Worm (Caenorhabditis elegans) whole organism, early embryonic: ENCODE data around the gene B0395.3.

Experiments used
- B0310.2 ChIP-seq: sonication (generic microtip); optimal IDR thresholded peaks from 2 replicates; lab custom pipeline; 2016; ENCODE audit warnings: mild to moderate bottlenecking, missing genetic modification characterization, missing compliant biosample characterization
- F13C5.2 ChIP-seq: sonication (generic microtip); optimal IDR thresholded peaks from 2 replicates; lab custom pipeline; 2017; ENCODE audit warnings: mild to moderate bottlenecking, missing genetic modification characterization, inconsistent platforms, missing compliant biosample characterization
- aly-1 ChIP-seq: sonication (generic microtip); optimal IDR thresholded peaks from 2 replicates; lab custom pipeline; 2016; ENCODE audit warnings: missing genetic modification characterization, missing compliant biosample characterization
- ama-1 ChIP-seq: fragments of 150-350 bp; optimal IDR thresholded peaks from 2 replicates; lab custom pipeline; 2014
- ceh-13 ChIP-seq: fragments of 200-800 bp; sonication (Bioruptor generic); optimal IDR thresholded peaks from 2 replicates; lab custom pipeline; 2018; ENCODE audit warnings: mild to moderate bottlenecking, missing genetic modification characterization, missing compliant biosample characterization
- ceh-36 ChIP-seq: sonication (generic microtip); optimal IDR thresholded peaks from 2 replicates; lab custom pipeline; 2016; ENCODE audit warnings: missing genetic modification characterization, inconsistent platforms, missing compliant biosample characterization
- ets-7 ChIP-seq: sonication (generic microtip); optimal IDR thresholded peaks from 2 replicates; lab custom pipeline; 2016; ENCODE audit warnings: missing genotype, missing genetic modification characterization, missing compliant biosample characterization
- flt-1 ChIP-seq: fragments of 200-800 bp; sonication (Bioruptor generic); IDR thresholded peaks from 2 replicates; pipeline ENCODE4 v1.3.6; 2022; ENCODE audit warnings: missing genetic modification characterization, missing compliant biosample characterization
- hmbx-1 ChIP-seq: sonication (generic microtip); optimal IDR thresholded peaks from 2 replicates; lab custom pipeline; 2016; ENCODE audit warnings: mild to moderate bottlenecking, missing genetic modification characterization, missing compliant biosample characterization
- hmg-4 ChIP-seq: fragments of 200-800 bp; sonication (Bioruptor generic); optimal IDR thresholded peaks from 2 replicates; lab custom pipeline; 2018; ENCODE audit warnings: mild to moderate bottlenecking, missing genetic modification characterization, missing compliant biosample characterization
- hnd-1 ChIP-seq: sonication (generic microtip); optimal IDR thresholded peaks from 2 replicates; lab custom pipeline; 2016; ENCODE audit warnings: missing genetic modification characterization, missing compliant biosample characterization
- pes-1 ChIP-seq: fragments of 200-800 bp; sonication (Bioruptor generic); IDR thresholded peaks from 2 replicates; pipeline ENCODE4 v1.3.6; 2022; ENCODE audit warnings: missing genetic modification reagents, missing genetic modification characterization, missing compliant biosample characterization
- scrt-1 ChIP-seq: fragments of 200-800 bp; sonication (Bioruptor generic); IDR thresholded peaks from 2 replicates; pipeline ENCODE4 v1.3.6; 2022; ENCODE audit warnings: missing genetic modification characterization, missing compliant biosample characterization
- sea-1 ChIP-seq: fragments of 200-800 bp; sonication (Bioruptor generic); conservative IDR thresholded peaks from 2 replicates; pipeline ENCODE4 v1.3.6; 2022; ENCODE audit warnings: missing genetic modification characterization, missing compliant biosample characterization
- tbx-11 ChIP-seq: fragments of 200-800 bp; sonication (Bioruptor generic); IDR thresholded peaks from 2 replicates; pipeline ENCODE4 v1.3.6; 2022; ENCODE audit warnings: missing genetic modification characterization, missing compliant biosample characterization
- tbx-37 ChIP-seq: fragments of 200-800 bp; sonication (Bioruptor generic); conservative IDR thresholded peaks from 2 replicates; pipeline ENCODE4 v1.3.6; 2022; ENCODE audit warnings: missing genetic modification reagents, missing genetic modification characterization, missing compliant biosample characterization
- tra-4 ChIP-seq: sonication (generic microtip); optimal IDR thresholded peaks from 2 replicates; lab custom pipeline; 2017; ENCODE audit warnings: missing genetic modification characterization, missing compliant biosample characterization

The B0395.3 gene

DNA sequence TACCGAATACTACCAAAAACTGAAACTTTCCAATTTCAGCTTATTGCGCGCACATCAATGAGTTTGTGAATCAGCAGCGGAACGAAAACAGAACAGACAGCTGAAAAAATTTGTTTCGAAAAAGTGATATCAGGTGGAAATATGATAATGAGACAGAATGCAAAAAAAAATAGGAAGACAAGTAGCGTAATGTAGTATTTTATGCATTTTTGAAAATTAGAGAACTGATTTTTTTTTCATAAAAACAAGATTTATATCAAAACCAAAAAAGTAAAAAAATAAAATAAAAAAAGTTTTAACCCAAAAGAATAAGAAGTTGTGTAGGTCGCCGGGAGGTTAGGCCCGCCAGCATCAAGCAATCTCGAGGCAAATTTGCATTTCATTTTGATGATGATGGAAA, 33.5 kb downstream of the B0395.3 start, which contains the start of gene C09G1.4:
Gene C09G1.4 (minus strand): TSS at position 101 of the 400 bp plus-strand sequence.
- no peak for TF ChIP-seq ets-7 (tag; lab: Kevin White, UChicago)
- TF ChIP-seq F13C5.2 (tag; lab: Kevin White, UChicago), result no peak
- TF ChIP-seq hnd-1 (tag; lab: Kevin White, UChicago), result no peak
- no peak for TF ChIP-seq tra-4 (tag; lab: Kevin White, UChicago)
- TF ChIP-seq B0310.2 (tag; lab: Kevin White, UChicago), result no peak
- TF ChIP-seq hmbx-1 (tag; lab: Kevin White, UChicago), result no peak
- TF ChIP-seq scrt-1 (GFP tag; lab: Robert Waterston, UW), result no peak
- no peak for TF ChIP-seq ceh-36 (tag; lab: Kevin White, UChicago)
- no peak for TF ChIP-seq hmg-4 (GFP tag; lab: Kevin White, UChicago)
- TF ChIP-seq flt-1, result no peak
- no peak for TF ChIP-seq ama-1 (lab: Kevin White, UChicago)
- TF ChIP-seq pes-1, result no peak
- no peak for TF ChIP-seq tbx-11 (GFP tag; lab: Robert Waterston, UW)
- no peak for TF ChIP-seq tbx-37 (GFP tag; lab: Robert Waterston, UW)
- no peak for TF ChIP-seq aly-1 (tag; lab: Kevin White, UChicago)

DNA sequence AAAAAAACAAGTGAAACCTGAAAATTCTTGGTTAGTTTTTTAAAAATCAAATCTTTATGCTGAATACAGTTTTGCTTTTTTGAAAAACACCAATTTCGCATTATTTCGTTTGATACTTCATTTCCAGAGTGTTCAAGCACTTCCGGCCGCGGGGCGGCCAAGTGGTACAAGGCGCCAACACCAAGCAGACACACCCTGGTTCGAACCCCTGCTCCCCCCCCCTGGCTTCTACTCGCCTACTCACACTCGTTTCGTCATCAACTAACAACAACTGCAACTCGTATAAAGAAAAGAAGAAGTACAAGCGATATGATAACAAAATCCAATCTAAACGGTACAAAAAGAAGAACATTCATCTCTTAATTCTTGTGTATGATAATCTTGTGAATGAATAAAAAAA, 37.3 kb downstream of the B0395.3 start:
- TF ChIP-seq B0310.2 (tag; lab: Kevin White, UChicago) (no peak), scrt-1 (GFP tag; lab: Robert Waterston, UW) (no peak), tra-4 (tag; lab: Kevin White, UChicago) (no peak), hnd-1 (tag; lab: Kevin White, UChicago) (no peak)

DNA sequence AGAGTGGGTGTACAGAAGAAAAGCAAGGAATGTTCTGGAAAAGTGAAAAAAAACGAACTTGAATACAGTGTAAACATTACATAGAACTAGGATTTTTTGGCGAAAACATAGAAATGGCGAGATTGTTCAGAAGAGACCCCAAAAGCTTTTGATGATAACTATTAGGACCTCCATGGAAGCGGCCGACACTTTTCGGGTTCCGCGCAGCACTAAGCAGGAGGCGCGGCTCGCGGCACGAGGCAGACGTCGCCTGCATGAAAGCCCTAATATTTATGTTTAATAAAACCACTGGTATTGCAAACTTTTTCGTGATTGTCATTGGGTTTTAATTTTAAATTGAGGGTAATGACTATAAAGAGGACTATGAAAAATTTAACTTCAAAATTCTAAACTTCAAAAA, 42.1 kb downstream of the B0395.3 start:
- TF ChIP-seq scrt-1 (GFP tag; lab: Robert Waterston, UW) (no peak), flt-1 (no peak), aly-1 (tag; lab: Kevin White, UChicago) (no peak), ama-1 (lab: Kevin White, UChicago) (no peak), pes-1 (no peak), ets-7 (tag; lab: Kevin White, UChicago) (no peak), ceh-36 (tag; lab: Kevin White, UChicago) (no peak), ceh-13 (GFP tag; lab: Kevin White, UChicago) (no peak), B0310.2 (tag; lab: Kevin White, UChicago) (no peak), F13C5.2 (tag; lab: Kevin White, UChicago) (no peak), hmg-4 (GFP tag; lab: Kevin White, UChicago) (no peak), sea-1 (GFP tag; lab: Robert Waterston, UW) (no peak), tbx-11 (GFP tag; lab: Robert Waterston, UW) (no peak), hnd-1 (tag; lab: Kevin White, UChicago) (no peak), tra-4 (tag; lab: Kevin White, UChicago) (no peak)

DNA sequence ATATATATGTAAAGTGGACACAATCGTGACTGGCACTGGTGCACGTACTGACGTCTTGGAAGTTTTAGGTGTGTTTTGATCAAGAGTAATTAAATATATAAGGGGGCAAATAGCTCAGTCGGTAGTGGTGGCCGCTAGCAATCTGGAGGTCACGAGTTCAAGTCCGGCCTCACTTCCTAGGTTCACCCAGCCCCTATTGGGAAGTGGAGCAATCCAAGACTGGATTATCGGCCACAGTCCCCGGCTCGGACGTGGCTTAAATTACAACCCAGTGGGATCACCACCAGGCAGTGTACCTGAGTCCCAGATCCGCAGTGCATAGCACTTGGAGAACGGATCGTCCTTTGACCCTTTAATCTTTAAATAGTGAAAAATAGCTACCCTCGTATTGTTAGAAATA, 42.9 kb downstream of the B0395.3 start:
- TF ChIP-seq ama-1 (lab: Kevin White, UChicago), result no peak
- TF ChIP-seq tbx-11 (GFP tag; lab: Robert Waterston, UW), result no peak
- TF ChIP-seq F13C5.2 (tag; lab: Kevin White, UChicago), result no peak
- no peak for TF ChIP-seq pes-1
- TF ChIP-seq B0310.2 (tag; lab: Kevin White, UChicago), result no peak

DNA sequence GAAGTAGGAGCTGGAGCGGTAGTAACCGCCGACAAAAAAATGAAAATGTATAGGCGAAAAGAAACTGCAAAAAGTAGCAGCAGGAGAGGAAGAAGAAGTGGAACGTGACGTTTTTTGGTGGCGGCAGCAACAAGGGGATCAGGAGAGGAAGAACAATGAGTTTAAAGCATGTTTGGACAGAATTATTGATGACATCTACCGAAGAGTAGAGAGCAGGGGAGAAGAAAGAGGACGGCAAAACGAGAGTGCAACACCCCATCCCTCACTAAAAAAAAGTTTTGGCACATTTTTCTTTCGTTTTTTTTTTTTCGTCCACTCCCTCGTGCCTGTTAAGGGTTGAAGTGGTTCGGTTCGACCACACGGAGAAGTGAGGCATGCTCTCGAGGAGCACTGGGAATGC, 46.1 kb downstream of the B0395.3 start:
- TF ChIP-seq pes-1 (no peak), B0310.2 (tag; lab: Kevin White, UChicago) (no peak), hmbx-1 (tag; lab: Kevin White, UChicago) (no peak), tbx-11 (GFP tag; lab: Robert Waterston, UW) (no peak), aly-1 (tag; lab: Kevin White, UChicago) (no peak)

DNA sequence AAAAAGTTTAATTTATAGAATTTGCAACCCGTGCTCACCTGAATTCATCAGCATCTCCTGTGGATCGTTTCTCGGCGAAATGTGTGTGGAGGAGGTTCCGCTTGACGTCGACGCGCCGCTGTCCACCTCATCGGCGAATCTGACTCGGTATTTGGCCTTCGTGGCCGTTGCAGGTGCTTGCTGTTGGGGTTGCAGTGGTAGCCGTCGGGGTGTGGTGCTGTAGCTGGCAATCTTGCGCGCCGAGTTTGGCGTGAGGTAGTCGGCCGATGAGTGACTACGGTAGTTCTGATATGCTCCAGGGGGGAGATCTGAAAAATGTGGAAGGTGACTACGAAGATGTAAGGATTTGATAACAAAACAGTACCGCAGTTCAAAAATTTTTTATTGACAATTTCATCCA, 47.3 kb downstream of the B0395.3 start:
- TF ChIP-seq flt-1 (no peak), sea-1 (GFP tag; lab: Robert Waterston, UW) (no peak), hnd-1 (tag; lab: Kevin White, UChicago) (no peak), ceh-13 (GFP tag; lab: Kevin White, UChicago) (no peak), ama-1 (lab: Kevin White, UChicago) (no peak), tra-4 (tag; lab: Kevin White, UChicago) (no peak), pes-1 (no peak), ets-7 (tag; lab: Kevin White, UChicago) (no peak), ceh-36 (tag; lab: Kevin White, UChicago) (no peak), hmbx-1 (tag; lab: Kevin White, UChicago) (no peak), B0310.2 (tag; lab: Kevin White, UChicago) (no peak), tbx-11 (GFP tag; lab: Robert Waterston, UW) (no peak), hmg-4 (GFP tag; lab: Kevin White, UChicago) (no peak), aly-1 (tag; lab: Kevin White, UChicago) (no peak)

DNA sequence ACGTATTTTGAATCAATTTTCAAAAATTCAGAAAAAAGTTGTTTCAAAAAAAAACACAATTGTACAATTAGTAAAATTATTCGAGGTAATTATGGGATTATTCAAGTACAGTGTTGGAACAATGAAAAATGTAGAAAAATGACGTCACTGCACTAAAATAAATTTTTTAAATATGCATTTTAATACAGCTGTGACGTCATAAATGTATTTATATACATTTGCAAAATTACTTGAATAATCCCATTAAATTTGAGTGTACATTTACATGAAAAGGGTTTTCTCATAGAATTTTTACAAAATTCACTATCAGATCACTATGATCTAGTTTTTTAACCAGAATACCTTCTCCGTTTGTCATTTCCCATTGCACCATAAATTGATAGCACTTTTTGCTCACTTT, 51.5 kb downstream of the B0395.3 start:
- TF ChIP-seq ama-1 (lab: Kevin White, UChicago) (no peak), hmg-4 (GFP tag; lab: Kevin White, UChicago) (no peak), hmbx-1 (tag; lab: Kevin White, UChicago) (no peak), F13C5.2 (tag; lab: Kevin White, UChicago) (no peak), sea-1 (GFP tag; lab: Robert Waterston, UW) (no peak), tra-4 (tag; lab: Kevin White, UChicago) (no peak), aly-1 (tag; lab: Kevin White, UChicago) (no peak), ceh-36 (tag; lab: Kevin White, UChicago) (no peak), tbx-37 (GFP tag; lab: Robert Waterston, UW) (no peak), B0310.2 (tag; lab: Kevin White, UChicago) (no peak), ets-7 (tag; lab: Kevin White, UChicago) (no peak), scrt-1 (GFP tag; lab: Robert Waterston, UW) (no peak), pes-1 (no peak), ceh-13 (GFP tag; lab: Kevin White, UChicago) (no peak), tbx-11 (GFP tag; lab: Robert Waterston, UW) (no peak), hnd-1 (tag; lab: Kevin White, UChicago) (no peak), flt-1 (no peak)
